Fruit fly (Drosophila melanogaster) whole organism, larva: ENCODE results near the gene c-cup.

Experiments
- noc ChIP-seq: fragments of 200-800 bp; sonication (Bioruptor generic); optimal IDR thresholded peaks from 3 replicates; lab custom pipeline; 2019; ENCODE audit warnings: missing biosample characterization, mild to moderate bottlenecking, missing genetic modification characterization, moderate library complexity

The c-cup gene

dm6 chr2L:1832465-1832864 is at the start of gene c-cup:
Gene c-cup, minus strand, starts transcription at chr2L:1832565.
- no peak for TF ChIP-seq noc (tag; lab: Kevin White, UChicago)

dm6 chr2L:1881380-1881779 is 49.0 kb upstream of the c-cup start, which contains the start of gene CG31663:
Gene CG31663, minus strand, starts transcription at chr2L:1881480.
- no peak for TF ChIP-seq noc (tag; lab: Kevin White, UChicago)

- no peak for TF ChIP-seq noc (tag; lab: Kevin White, UChicago)
These were observed 41.3 kb upstream of the c-cup start for dm6 chr2L:1873609-1874096.

- TF ChIP-seq noc (tag; lab: Kevin White, UChicago): no peak
These were observed 37.1 kb upstream of the c-cup start, which contains the start of gene CG7295 for dm6 chr2L:1869503-1869902. Gene CG7295, plus strand, starts transcription at chr2L:1869803.

- TF ChIP-seq noc (tag; lab: Kevin White, UChicago): no peak
These were observed 29.6 kb upstream of the c-cup start for dm6 chr2L:1861994-1862393.

- TF ChIP-seq noc (tag; lab: Kevin White, UChicago): no peak
These were observed 6.7 kb upstream of the c-cup start for dm6 chr2L:1839019-1839418.

dm6 chr2L:1837717-1838368 is 5.5 kb upstream of the c-cup start:
- no peak for TF ChIP-seq noc (tag; lab: Kevin White, UChicago)

dm6 chr2L:1836238-1836637 is 3.9 kb upstream of the c-cup start, which contains the start of gene wry:
Gene wry, plus strand, starts transcription at chr2L:1836538.
- TF ChIP-seq noc (tag; lab: Kevin White, UChicago): no peak

- TF ChIP-seq noc (tag; lab: Kevin White, UChicago): no peak
These were observed 4.1 kb downstream of the c-cup start for dm6 chr2L:1828282-1828681.

- TF ChIP-seq noc (tag; lab: Kevin White, UChicago): peak; percentile 11
These were observed 6.0 kb downstream of the c-cup start, which contains the start of gene CG31664 for dm6 chr2L:1826400-1826799. Gene CG31664, minus strand, starts transcription at chr2L:1826500.

dm6 chr2L:1823231-1823630 is 9.1 kb downstream of the c-cup start, which contains the start of gene CG31933:
Gene CG31933, minus strand, starts transcription at chr2L:1823331.
- no peak for TF ChIP-seq noc (tag; lab: Kevin White, UChicago)

- TF ChIP-seq noc (tag; lab: Kevin White, UChicago): no peak
These were observed 37.5 kb downstream of the c-cup start, which contains the start of gene Gr22a for dm6 chr2L:1794817-1795216. Gene Gr22a, minus strand, starts transcription at chr2L:1794917.

dm6 chr2L:1793168-1793567 is 39.2 kb downstream of the c-cup start, which contains the start of gene Gr22b:
Gene Gr22b, minus strand, starts transcription at chr2L:1793268.
- TF ChIP-seq noc (tag; lab: Kevin White, UChicago): no peak

dm6 chr2L:1791723-1792122 is 40.6 kb downstream of the c-cup start, which contains the start of gene Gr22c:
Gene Gr22c, minus strand, starts transcription at chr2L:1791823.
- no peak for TF ChIP-seq noc (tag; lab: Kevin White, UChicago)

dm6 chr2L:1790261-1790660 is 42.1 kb downstream of the c-cup start, which contains the start of gene Gr22d:
Gene Gr22d, minus strand, starts transcription at chr2L:1790361.
- no peak for TF ChIP-seq noc (tag; lab: Kevin White, UChicago)

dm6 chr2L:1787929-1788328 is 44.4 kb downstream of the c-cup start:
- TF ChIP-seq noc (tag; lab: Kevin White, UChicago): no peak

- TF ChIP-seq noc (tag; lab: Kevin White, UChicago): no peak
These were observed 48.6 kb downstream of the c-cup start, which contains the start of gene Gr22e for dm6 chr2L:1783762-1784161. Gene Gr22e, plus strand, starts transcription at chr2L:1784062.
